Worm (Caenorhabditis elegans) whole organism, L3 larva: Measurements from ENCODE around the gene W03F9.11.

Experiments
- ama-1 ChIP-seq: fragments of 150-350 bp; optimal IDR thresholded peaks from 2 replicates; lab custom pipeline; 2018
- elt-1 ChIP-seq: fragments of 150-350 bp; optimal IDR thresholded peaks from 2 replicates; lab custom pipeline; 2014; ENCODE audit warnings: missing biosample characterization, missing genetic modification characterization
- elt-3 ChIP-seq, 3 experiments: fragments of 150-350 bp in 1 of 3; sonication (generic microtip) in 2 of 3; optimal IDR thresholded peaks; 2 replicates in 2 of 3; 4 replicates in 1 of 3; lab custom pipeline; 2014 to 2017; ENCODE audit warnings: missing biosample characterization in 3 of 3, missing genetic modification characterization in 3 of 3
- mdl-1 ChIP-seq: fragments of 150-350 bp; optimal IDR thresholded peaks from 2 replicates; lab custom pipeline; 2014; ENCODE audit warnings: missing biosample characterization, missing genetic modification characterization
- nfya-1 ChIP-seq: sonication (generic microtip); optimal IDR thresholded peaks from 2 replicates; lab custom pipeline; 2017; ENCODE audit warnings: missing genetic modification characterization, mild to moderate bottlenecking, missing compliant biosample characterization, antibody characterized with exemption, moderate library complexity; ENCODE audit not compliant: insufficient read depth
- nhr-11 ChIP-seq: fragments of 150-350 bp; optimal IDR thresholded peaks from 2 replicates; lab custom pipeline; 2014; ENCODE audit warnings: missing biosample characterization, missing genetic modification characterization
- nhr-25 ChIP-seq: sonication (generic microtip); optimal IDR thresholded peaks from 2 replicates; lab custom pipeline; 2017; ENCODE audit warnings: missing biosample characterization, missing genetic modification characterization
- nhr-28 ChIP-seq: fragments of 150-350 bp; optimal IDR thresholded peaks from 2 replicates; lab custom pipeline; 2014; ENCODE audit warnings: missing biosample characterization, missing genetic modification characterization
- pha-4 ChIP-seq: fragments of 150-350 bp; optimal IDR thresholded peaks from 2 replicates; lab custom pipeline; 2014; ENCODE audit warnings: missing biosample characterization, missing genetic modification reagents, missing genetic modification characterization
- skn-1 ChIP-seq: fragments of 150-350 bp; optimal IDR thresholded peaks from 2 replicates; lab custom pipeline; 2014; ENCODE audit warnings: missing biosample characterization, missing genetic modification characterization
- unc-39 ChIP-seq: sonication (generic microtip); optimal IDR thresholded peaks from 4 replicates; lab custom pipeline; 2017; ENCODE audit warnings: missing biosample characterization, missing genetic modification characterization
- unc-62 ChIP-seq: fragments of 150-350 bp; sonication (generic microtip); optimal IDR thresholded peaks from 4 replicates; lab custom pipeline; 2014; ENCODE audit warnings: missing biosample characterization, missing genetic modification reagents, missing genetic modification characterization
- ztf-4 ChIP-seq: fragments of 150-350 bp; optimal IDR thresholded peaks from 2 replicates; lab custom pipeline; 2014; ENCODE audit warnings: missing biosample characterization, missing genetic modification characterization

DNA sequence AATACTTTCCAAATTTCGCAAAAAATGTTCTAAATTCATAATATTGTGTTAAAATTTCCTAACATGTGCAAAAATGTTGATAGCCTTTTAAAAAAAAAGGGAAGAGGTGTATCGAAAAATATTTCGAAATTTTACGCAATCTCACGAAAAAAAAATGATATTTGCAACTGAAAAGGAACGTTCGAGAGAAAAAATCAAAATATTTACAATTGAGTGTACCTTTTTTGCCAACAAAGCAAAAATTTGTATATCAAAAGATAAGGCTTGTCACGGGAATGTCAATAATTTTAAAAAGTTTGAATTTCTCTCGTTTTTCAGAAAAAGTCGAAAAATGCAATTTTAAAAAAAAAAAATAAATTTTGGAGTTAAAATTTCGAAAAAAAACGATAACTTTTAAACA is 17.6 kb downstream of the W03F9.11 start:
- TF ChIP-seq nfya-1 (tag; lab: Kevin White, UChicago) (no peak), ama-1 (lab: Kevin White, UChicago) (no peak), unc-62 (no peak), elt-3 (tag; optimal IDR thresholded peaks at IDR 0.05; lab: Kevin White, UChicago) (no peak), nhr-25 (tag; lab: Kevin White, UChicago) (no peak), pha-4 (peak; percentile 37), nhr-28 (tag; lab: Kevin White, UChicago) (no peak), elt-1 (no peak), skn-1 (no peak), mdl-1 (no peak), ztf-4 (tag; lab: Kevin White, UChicago) (no peak), nhr-11 (no peak), unc-39 (no peak)
